Worm (Caenorhabditis elegans): ENCODE results near the gene ugt-12.

ce11 chrV:4903696-4904095 lies 14.3 kb upstream of the ugt-12 start, which contains the start of gene ugt-8:
- TF ChIP-seq madf-9 (GFP tag; conservative IDR thresholded peaks at IDR 0.05) (no peak), Y5F2A.4 (GFP tag; optimal IDR thresholded peaks at IDR 0.05) (no peak), nhr-11 (tag; optimal IDR thresholded peaks at IDR 0.05) (no peak), nhr-25 (tag; optimal IDR thresholded peaks at IDR 0.05; ENCODE audit: borderline replicate concordance, insufficient read depth) (no peak), F49E8.2 (tag; optimal IDR thresholded peaks at IDR 0.05; ENCODE audit: borderline replicate concordance) (no peak), T26A8.4 (GFP tag; IDR thresholded peaks at IDR 0.05) (no peak), ztf-7 (tag; optimal IDR thresholded peaks at IDR 0.05) (no peak), lin-13 (GFP tag; optimal IDR thresholded peaks at IDR 0.05) (no peak), nhr-77 (tag; optimal IDR thresholded peaks at IDR 0.05) (no peak), F10B5.3 (tag; optimal IDR thresholded peaks at IDR 0.05) (no peak), ceh-82 (tag; optimal IDR thresholded peaks at IDR 0.05) (no peak)
